Worm (Caenorhabditis elegans) whole organism, L3 larva: ENCODE measurements around the gene C38D9.2.

Experiments
- elt-2 ChIP-seq: sonication (generic microtip); optimal IDR thresholded peaks from 2 replicates; lab custom pipeline; 2016; ENCODE audit warnings: missing genetic modification reagents, mild to moderate bottlenecking, missing genetic modification characterization, missing compliant biosample characterization
- lin-39 ChIP-seq: fragments of 150-350 bp; optimal IDR thresholded peaks from 2 replicates; lab custom pipeline; 2018; ENCODE audit warnings: missing biosample characterization, missing genetic modification reagents, missing genetic modification characterization
- nfya-1 ChIP-seq: sonication (generic microtip); optimal IDR thresholded peaks from 2 replicates; lab custom pipeline; 2017; ENCODE audit warnings: missing genetic modification characterization, mild to moderate bottlenecking, missing compliant biosample characterization, antibody characterized with exemption, moderate library complexity; ENCODE audit not compliant: insufficient read depth
- tbx-2 ChIP-seq: sonication (generic microtip); optimal IDR thresholded peaks from 2 replicates; lab custom pipeline; 2016; ENCODE audit warnings: mild to moderate bottlenecking, missing genetic modification characterization, missing compliant biosample characterization
- zag-1 ChIP-seq: fragments of 150-350 bp; optimal IDR thresholded peaks from 2 replicates; lab custom pipeline; 2014; ENCODE audit warnings: missing biosample characterization, missing genetic modification characterization

ce11 chrV:17558377-17558776 is 8.6 kb upstream of the C38D9.2 start, which contains the start of gene fbxa-174:
- no peak for TF ChIP-seq elt-2
- TF ChIP-seq lin-39 (tag; lab: Kevin White, UChicago): no peak
- no peak for TF ChIP-seq zag-1
- no peak for TF ChIP-seq nfya-1 (tag; lab: Kevin White, UChicago)
- TF ChIP-seq tbx-2 (tag; lab: Kevin White, UChicago): no peak
